Worm (Caenorhabditis elegans): Measurements from ENCODE around the gene pgp-6.

DNA sequence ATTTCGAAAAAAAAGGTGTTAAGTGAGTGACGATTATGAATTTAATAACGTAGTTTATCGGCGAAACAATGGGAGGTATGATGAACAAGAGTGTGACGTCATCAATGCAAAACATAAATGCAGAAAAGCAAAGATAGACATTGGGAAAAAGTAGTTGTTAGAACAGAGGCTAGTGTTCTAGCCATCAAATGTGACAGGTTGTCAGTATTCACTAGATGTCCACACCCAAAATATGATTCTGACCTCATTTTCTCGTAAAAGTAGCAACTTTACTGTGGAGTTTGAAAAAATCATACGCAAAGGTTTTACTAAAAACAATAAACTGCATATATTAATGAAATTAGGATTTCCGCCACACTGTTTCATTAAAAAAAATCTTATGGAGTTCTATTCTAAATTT, 26.0 kb downstream of the pgp-6 start:
- TF ChIP-seq unc-30 (tag; optimal IDR thresholded peaks at IDR 0.05) (no peak), lin-14 (GFP tag; optimal IDR thresholded peaks at IDR 0.05) (no peak), rnt-1 (tag; optimal IDR thresholded peaks at IDR 0.05) (no peak)

Measured in whole organism, L1 larva.